Worm (Caenorhabditis elegans) whole organism, L4 larva: ENCODE results near the gene Y54G2A.37.

ENCODE experiments used
- D1046.2 ChIP-seq: fragments of 200-800 bp; sonication (Bioruptor generic); IDR thresholded peaks from 2 replicates; pipeline ENCODE4 v1.3.6; 2022; ENCODE audit warnings: missing genetic modification characterization, missing compliant biosample characterization
- F49E8.2 ChIP-seq: sonication (generic microtip); optimal IDR thresholded peaks from 2 replicates; lab custom pipeline; 2016; ENCODE audit warnings: missing compliant biosample characterization, mild to moderate bottlenecking, missing genetic modification characterization, borderline replicate concordance
- R02D3.7 ChIP-seq: fragments of 150-350 bp; sonication (generic microtip); optimal IDR thresholded peaks from 3 replicates; lab custom pipeline; 2014; ENCODE audit warnings: missing biosample characterization, missing genetic modification characterization
- T20F7.1 ChIP-seq: fragments of 200-800 bp; sonication (Bioruptor generic); optimal IDR thresholded peaks from 2 replicates; lab custom pipeline; 2018; ENCODE audit warnings: mild to moderate bottlenecking, missing genetic modification characterization, missing compliant biosample characterization
- Y5F2A.4 ChIP-seq: fragments of 200-800 bp; sonication (Bioruptor generic); optimal IDR thresholded peaks from 2 replicates; lab custom pipeline; 2018; ENCODE audit warnings: mild to moderate bottlenecking, missing genetic modification characterization, missing compliant biosample characterization
- Y75B8A.6 ChIP-seq: fragments of 200-800 bp; sonication (Bioruptor generic); IDR thresholded peaks from 2 replicates; pipeline ENCODE4 v1.3.6; 2022; ENCODE audit warnings: missing genetic modification reagents, missing genetic modification characterization, missing compliant biosample characterization
- ZK337.2 ChIP-seq: fragments of 200-800 bp; sonication (Bioruptor generic); IDR thresholded peaks from 2 replicates; pipeline ENCODE4 v1.3.6; 2022; ENCODE audit warnings: missing genetic modification reagents, missing genetic modification characterization, missing compliant biosample characterization
- ama-1 ChIP-seq: fragments of 150-350 bp; optimal IDR thresholded peaks from 2 replicates; lab custom pipeline; 2014; ENCODE audit warnings: inconsistent platforms, mixed read lengths
- arid-1 ChIP-seq: fragments of 200-800 bp; sonication (Bioruptor generic); conservative IDR thresholded peaks from 2 replicates; pipeline ENCODE4 v1.3.6; 2022; ENCODE audit warnings: missing genetic modification reagents, missing genetic modification characterization, missing compliant biosample characterization
- ceh-28 ChIP-seq: fragments of 150-350 bp; optimal IDR thresholded peaks from 2 replicates; lab custom pipeline; 2014; ENCODE audit warnings: missing biosample characterization, missing genetic modification reagents, missing genetic modification characterization
- ceh-32 ChIP-seq: sonication (generic microtip); optimal IDR thresholded peaks from 2 replicates; lab custom pipeline; 2016; ENCODE audit warnings: mild to moderate bottlenecking, missing genetic modification characterization, missing compliant biosample characterization; ENCODE audit not compliant: poor library complexity
- ceh-62 ChIP-seq: sonication (generic microtip); optimal IDR thresholded peaks from 2 replicates; lab custom pipeline; 2017; ENCODE audit warnings: missing biosample characterization, missing genetic modification characterization
- ctbp-1 ChIP-seq: fragments of 200-800 bp; sonication (Bioruptor generic); IDR thresholded peaks from 2 replicates; pipeline ENCODE4 v1.3.6; 2022; ENCODE audit warnings: missing genetic modification reagents, missing genetic modification characterization, missing compliant biosample characterization
- daf-19 ChIP-seq: fragments of 200-800 bp; sonication (Bioruptor generic); conservative IDR thresholded peaks from 2 replicates; pipeline ENCODE4 v1.3.6; 2022; ENCODE audit warnings: missing genetic modification characterization, missing compliant biosample characterization
- daf-8 ChIP-seq: fragments of 200-800 bp; sonication (Bioruptor generic); IDR thresholded peaks from 2 replicates; pipeline ENCODE4 v1.3.6; 2022; ENCODE audit warnings: missing genetic modification characterization, missing compliant biosample characterization
- dmd-6 ChIP-seq: fragments of 200-800 bp; sonication (Bioruptor generic); IDR thresholded peaks from 2 replicates; pipeline ENCODE4 v1.3.6; 2022; ENCODE audit warnings: missing genetic modification reagents, missing genetic modification characterization, missing compliant biosample characterization
- dmd-8 ChIP-seq: fragments of 200-800 bp; sonication (Bioruptor generic); IDR thresholded peaks from 2 replicates; pipeline ENCODE4 v1.3.6; 2022; ENCODE audit warnings: missing genetic modification characterization, missing compliant biosample characterization
- dmd-9 ChIP-seq: fragments of 200-800 bp; sonication (Bioruptor generic); IDR thresholded peaks from 2 replicates; pipeline ENCODE4 v1.3.6; 2022; ENCODE audit warnings: missing genetic modification reagents, missing genetic modification characterization, missing compliant biosample characterization
- dve-1 ChIP-seq: sonication (generic microtip); optimal IDR thresholded peaks from 2 replicates; lab custom pipeline; 2017; ENCODE audit warnings: antibody characterized with exemption, mild to moderate bottlenecking, missing genetic modification characterization, missing compliant biosample characterization; ENCODE audit not compliant: insufficient read depth
- egl-27 ChIP-seq: sonication (generic microtip); optimal IDR thresholded peaks from 3 replicates; lab custom pipeline; 2017; ENCODE audit warnings: missing biosample characterization, missing genetic modification reagents, missing genetic modification characterization
- egl-43 ChIP-seq: fragments of 200-800 bp; sonication (Bioruptor generic); IDR thresholded peaks from 2 replicates; pipeline ENCODE4 v1.3.6; 2022; ENCODE audit warnings: missing genetic modification reagents, missing genetic modification characterization, missing compliant biosample characterization
- gei-8 ChIP-seq: fragments of 200-800 bp; sonication (Bioruptor generic); optimal IDR thresholded peaks from 2 replicates; lab custom pipeline; 2018; ENCODE audit warnings: mild to moderate bottlenecking, missing genetic modification characterization, missing compliant biosample characterization
- hif-1 ChIP-seq, 2 experiments: sonication (generic microtip); optimal IDR thresholded peaks; 2 replicates each; lab custom pipeline; 2016 to 2017; ENCODE audit warnings: missing compliant biosample characterization in 2 of 2, missing genetic modification characterization in 2 of 2, missing genetic modification reagents in 2 of 2, missing genotype in 2 of 2, mild to moderate bottlenecking in 1 of 2
- hlh-11 ChIP-seq: fragments of 200-800 bp; sonication (Bioruptor generic); optimal IDR thresholded peaks from 2 replicates; lab custom pipeline; 2018; ENCODE audit warnings: mild to moderate bottlenecking, missing genetic modification characterization, missing compliant biosample characterization
- hlh-30 ChIP-seq: sonication (generic microtip); optimal IDR thresholded peaks from 2 replicates; lab custom pipeline; 2017; ENCODE audit warnings: antibody characterized with exemption, mild to moderate bottlenecking, missing genetic modification characterization, missing compliant biosample characterization; ENCODE audit not compliant: insufficient read depth
- hmg-1.1 ChIP-seq: fragments of 200-800 bp; sonication (Bioruptor generic); IDR thresholded peaks from 2 replicates; pipeline ENCODE4 v1.3.6; 2022; ENCODE audit warnings: missing genetic modification reagents, missing genetic modification characterization, missing compliant biosample characterization
- lin-1 ChIP-seq: fragments of 200-800 bp; sonication (Bioruptor generic); IDR thresholded peaks from 2 replicates; pipeline ENCODE4 v1.3.6; 2022; ENCODE audit warnings: missing genetic modification reagents, missing genetic modification characterization, missing compliant biosample characterization
- lin-13 ChIP-seq: fragments of 150-350 bp; optimal IDR thresholded peaks from 2 replicates; lab custom pipeline; 2014; ENCODE audit warnings: missing biosample characterization, missing genetic modification reagents, missing genetic modification characterization
- lin-29 ChIP-seq: fragments of 200-800 bp; sonication (Bioruptor generic); IDR thresholded peaks from 2 replicates; pipeline ENCODE4 v1.3.6; 2022; ENCODE audit warnings: missing genetic modification reagents, missing genetic modification characterization, missing compliant biosample characterization
- lin-38 ChIP-seq: fragments of 200-800 bp; sonication (Bioruptor generic); IDR thresholded peaks from 2 replicates; pipeline ENCODE4 v1.3.6; 2022; ENCODE audit warnings: missing genetic modification reagents, missing genetic modification characterization, missing compliant biosample characterization
- lir-3 ChIP-seq: sonication (generic microtip); optimal IDR thresholded peaks from 2 replicates; lab custom pipeline; 2016; ENCODE audit warnings: mild to moderate bottlenecking, missing genetic modification characterization, missing compliant biosample characterization
- lsy-2 ChIP-seq, 2 experiments: fragments of 150-350 bp in 1 of 2; sonication (generic microtip) in 1 of 2; optimal IDR thresholded peaks; 2 replicates each; lab custom pipeline; 2014 to 2017; ENCODE audit warnings: missing biosample characterization in 2 of 2, missing genetic modification characterization in 2 of 2
- madf-5 ChIP-seq, 2 experiments: fragments of 200-800 bp; sonication (Bioruptor generic); IDR thresholded peaks; 2 replicates each; pipeline ENCODE4 v1.3.6; 2022; ENCODE audit warnings: missing compliant biosample characterization in 2 of 2, missing genetic modification characterization in 2 of 2
- madf-9 ChIP-seq: fragments of 200-800 bp; sonication (Bioruptor generic); conservative IDR thresholded peaks from 2 replicates; pipeline ENCODE4 v1.3.6; 2022; ENCODE audit warnings: missing genetic modification reagents, missing genetic modification characterization, missing compliant biosample characterization
- mdl-1 ChIP-seq, 2 experiments: fragments of 150-350 bp in 1 of 2; sonication (generic microtip) in 1 of 2; optimal IDR thresholded peaks; 2 replicates each; lab custom pipeline; 2014 to 2017; ENCODE audit warnings: missing biosample characterization in 2 of 2, missing genetic modification characterization in 2 of 2
- mxl-2 ChIP-seq: fragments of 200-800 bp; sonication (Bioruptor generic); conservative IDR thresholded peaks from 2 replicates; pipeline ENCODE4 v1.3.6; 2022; ENCODE audit warnings: missing genetic modification reagents, missing genetic modification characterization, missing compliant biosample characterization
- nhr-10 ChIP-seq: fragments of 150-350 bp; optimal IDR thresholded peaks from 2 replicates; lab custom pipeline; 2014; ENCODE audit warnings: missing biosample characterization, missing genetic modification characterization
- nhr-102 ChIP-seq: sonication (generic microtip); optimal IDR thresholded peaks from 2 replicates; lab custom pipeline; 2016; ENCODE audit warnings: mild to moderate bottlenecking, missing genetic modification characterization, moderate library complexity, missing compliant biosample characterization
- nhr-237 ChIP-seq: sonication (generic microtip); optimal IDR thresholded peaks from 2 replicates; lab custom pipeline; 2017; ENCODE audit warnings: missing biosample characterization, missing genetic modification characterization
- nhr-76 ChIP-seq: fragments of 150-350 bp; optimal IDR thresholded peaks from 2 replicates; lab custom pipeline; 2014; ENCODE audit warnings: missing biosample characterization, missing genetic modification characterization
- php-3 ChIP-seq: fragments of 200-800 bp; sonication (Bioruptor generic); IDR thresholded peaks from 2 replicates; pipeline ENCODE4 v1.3.6; 2022; ENCODE audit warnings: missing genetic modification reagents, missing genetic modification characterization, missing compliant biosample characterization
- rbr-2 ChIP-seq: sonication (generic microtip); optimal IDR thresholded peaks from 2 replicates; lab custom pipeline; 2016; ENCODE audit warnings: missing genotype, missing genetic modification characterization, missing compliant biosample characterization
- sdz-12 ChIP-seq: fragments of 200-800 bp; sonication (Bioruptor generic); optimal IDR thresholded peaks from 2 replicates; lab custom pipeline; 2018; ENCODE audit warnings: mild to moderate bottlenecking, missing genetic modification characterization, missing compliant biosample characterization
- skn-1 ChIP-seq: fragments of 150-350 bp; optimal IDR thresholded peaks from 2 replicates; lab custom pipeline; 2014; ENCODE audit warnings: missing biosample characterization, missing genetic modification characterization
- snpc-1.2 ChIP-seq: fragments of 200-800 bp; sonication (Bioruptor generic); IDR thresholded peaks from 2 replicates; pipeline ENCODE4 v1.3.6; 2022; ENCODE audit warnings: missing genetic modification reagents, missing genetic modification characterization, missing compliant biosample characterization
- snpc-4 ChIP-seq: fragments of 150-350 bp; optimal IDR thresholded peaks from 2 replicates; lab custom pipeline; 2014; ENCODE audit warnings: missing biosample characterization, missing genetic modification characterization
- spr-3 ChIP-seq: fragments of 200-800 bp; sonication (Bioruptor generic); optimal IDR thresholded peaks from 2 replicates; lab custom pipeline; 2018; ENCODE audit warnings: mild to moderate bottlenecking, missing genetic modification characterization, missing compliant biosample characterization
- tag-97 ChIP-seq: fragments of 200-800 bp; sonication (Bioruptor generic); IDR thresholded peaks from 2 replicates; pipeline ENCODE4 v1.3.6; 2022; ENCODE audit warnings: missing genetic modification characterization, missing compliant biosample characterization
- tra-1 ChIP-seq: fragments of 200-800 bp; sonication (Bioruptor generic); IDR thresholded peaks from 2 replicates; pipeline ENCODE4 v1.3.6; 2022; ENCODE audit warnings: missing genetic modification reagents, missing genetic modification characterization, missing compliant biosample characterization
- zag-1 ChIP-seq: fragments of 150-350 bp; optimal IDR thresholded peaks from 2 replicates; lab custom pipeline; 2014; ENCODE audit warnings: missing biosample characterization, missing genetic modification characterization
- ztf-11 ChIP-seq: fragments of 150-350 bp; optimal IDR thresholded peaks from 2 replicates; lab custom pipeline; 2014; ENCODE audit warnings: missing biosample characterization, missing genetic modification characterization

Gene Y54G2A.37

ce11 chrIV:2772209-2772851, 48.2 kb upstream of the Y54G2A.37 start (continued):
- TF ChIP-seq nhr-237 (tag; lab: Kevin White, UChicago) = no peak
- TF ChIP-seq gei-8 (GFP tag; lab: Kevin White, UChicago) = peak; percentile 40
- TF ChIP-seq snpc-4 (tag; lab: Kevin White, UChicago) = no peak
- no peak for TF ChIP-seq ctbp-1 (GFP tag; lab: Robert Waterston, UW)
- no peak for TF ChIP-seq egl-27 (tag; lab: Kevin White, UChicago)
- peak; percentile 74 for TF ChIP-seq hlh-30 (tag; lab: Kevin White, UChicago)
- TF ChIP-seq ceh-32 (tag; lab: Kevin White, UChicago) = no peak
- TF ChIP-seq arid-1 (GFP tag; lab: Robert Waterston, UW) = no peak
- no peak for TF ChIP-seq snpc-1.2
- TF ChIP-seq tag-97 (GFP tag; lab: Robert Waterston, UW) = no peak
- TF ChIP-seq zag-1 (tag; lab: Kevin White, UChicago) = no peak
- no peak for TF ChIP-seq Y5F2A.4 (GFP tag; lab: Kevin White, UChicago)
- TF ChIP-seq hlh-11 (tag; lab: Kevin White, UChicago) = peak; percentile 70
- TF ChIP-seq F49E8.2 (tag; lab: Kevin White, UChicago) = no peak
- no peak for TF ChIP-seq lir-3 (tag; lab: Kevin White, UChicago)
- no peak for TF ChIP-seq madf-9 (GFP tag; lab: Robert Waterston, UW)
- no peak for TF ChIP-seq dmd-8
- TF ChIP-seq php-3 = no peak
- TF ChIP-seq hif-1 (tag; optimal IDR thresholded peaks at IDR 0.05; lab: Kevin White, UChicago) = no peak
- no peak for TF ChIP-seq D1046.2 (GFP tag; lab: Robert Waterston, UW)
- TF ChIP-seq hmg-1.1 (GFP tag; lab: Robert Waterston, UW) = no peak
- TF ChIP-seq ama-1 = peak; percentile 50
- no peak for TF ChIP-seq R02D3.7
- TF ChIP-seq nhr-10 (tag; lab: Kevin White, UChicago) = no peak
- TF ChIP-seq ZK337.2 = no peak
- no peak for TF ChIP-seq dmd-9 (GFP tag; lab: Robert Waterston, UW)
- no peak for TF ChIP-seq Y75B8A.6 (GFP tag; lab: Robert Waterston, UW)
- no peak for TF ChIP-seq lin-13 (GFP tag; lab: Kevin White, UChicago)
- no peak for TF ChIP-seq mdl-1 (tag; optimal IDR thresholded peaks at IDR 0.05; lab: Kevin White, UChicago)
- TF ChIP-seq daf-19 = no peak
- no peak for TF ChIP-seq nhr-76 (tag; lab: Kevin White, UChicago)
- TF ChIP-seq ztf-11 (tag; lab: Kevin White, UChicago) = no peak
- no peak for TF ChIP-seq lin-1 (GFP tag; lab: Robert Waterston, UW)
- no peak for TF ChIP-seq skn-1 (tag; lab: Kevin White, UChicago)
- TF ChIP-seq daf-8 (GFP tag; lab: Robert Waterston, UW) = no peak
- no peak for TF ChIP-seq dve-1 (tag; lab: Kevin White, UChicago)
- no peak for TF ChIP-seq ceh-62 (tag; lab: Kevin White, UChicago)
- TF ChIP-seq rbr-2 (tag; lab: Kevin White, UChicago) = no peak
- TF ChIP-seq tra-1 (GFP tag; lab: Robert Waterston, UW) = no peak
- TF ChIP-seq spr-3 (GFP tag; lab: Kevin White, UChicago) = no peak
- TF ChIP-seq lin-29 = no peak
- TF ChIP-seq egl-43 (GFP tag; lab: Robert Waterston, UW) = no peak
- no peak for TF ChIP-seq nhr-102 (tag; lab: Kevin White, UChicago)
- no peak for TF ChIP-seq madf-5 (GFP tag; IDR thresholded peaks at IDR 0.05; lab: Robert Waterston, UW)
- TF ChIP-seq T20F7.1 = no peak
- no peak for TF ChIP-seq dmd-6 (GFP tag; lab: Robert Waterston, UW)
- TF ChIP-seq lin-38 = peak; percentile 33; the same call in 1 of the 2 replicates
- no peak for TF ChIP-seq lsy-2 (tag; optimal IDR thresholded peaks at IDR 0.05; lab: Kevin White, UChicago)
- no peak for TF ChIP-seq ceh-28 (tag; lab: Kevin White, UChicago)
- TF ChIP-seq mxl-2 (GFP tag; lab: Robert Waterston, UW) = no peak
- no peak for TF ChIP-seq sdz-12 (GFP tag; lab: Kevin White, UChicago)
